Fruit fly (Drosophila melanogaster): ENCODE data around the gene vanin-like.
A peak's percentile ranks its signal among the peaks of the same experiment; 100 is the strongest.

Gene vanin-like

dm6 chrX:6224225-6225190 is 22.1 kb upstream of the vanin-like start, which contains the start of gene sqh (continued):
- TF ChIP-seq CG16779 (tag; optimal IDR thresholded peaks at IDR 0.05) (peak; percentile 66), fd59A (GFP tag; optimal IDR thresholded peaks at IDR 0.05) (peak; percentile 86), Hr38 (GFP tag; optimal IDR thresholded peaks at IDR 0.05) (no peak), CG3032 (tag; optimal IDR thresholded peaks at IDR 0.05) (peak; percentile 81), achi (GFP tag; optimal IDR thresholded peaks at IDR 0.05) (peak; percentile 88), CG34406 (GFP tag; optimal IDR thresholded peaks at IDR 0.05) (peak; percentile 88), Eip78C (GFP tag) (peak; percentile 97), CG6854 (GFP tag; optimal IDR thresholded peaks at IDR 0.05) (peak; percentile 56), CG15336 (GFP tag; IDR thresholded peaks at IDR 0.05) (peak; percentile 94), acj6 (GFP tag; optimal IDR thresholded peaks at IDR 0.05) (peak; percentile 90), OdsH (GFP tag; optimal IDR thresholded peaks at IDR 0.05) (peak; percentile 93), spab (GFP tag; optimal IDR thresholded peaks at IDR 0.05) (peak; percentile 69), net (GFP tag; optimal IDR thresholded peaks at IDR 0.05) (peak; percentile 86), CG11902 (GFP tag; optimal IDR thresholded peaks at IDR 0.05) (peak; percentile 65), Sox14 (GFP tag; optimal IDR thresholded peaks at IDR 0.05) (peak; percentile 88), Gug (GFP tag; IDR thresholded peaks at IDR 0.05) (peak; percentile 89), CG11294 (GFP tag; IDR thresholded peaks at IDR 0.05) (peak; percentile 84), lz (GFP tag; optimal IDR thresholded peaks at IDR 0.05) (peak; percentile 85), CG1621 (tag; optimal IDR thresholded peaks at IDR 0.05) (peak; percentile 76), Met (GFP tag; optimal IDR thresholded peaks at IDR 0.05) (peak; percentile 85), CG8119 (GFP tag; IDR thresholded peaks at IDR 0.05) (peak; percentile 94), CG6792 (GFP tag; optimal IDR thresholded peaks at IDR 0.05) (peak; percentile 85), Sox102F (GFP tag; optimal IDR thresholded peaks at IDR 0.05) (peak; percentile 84), fkh (GFP tag; optimal IDR thresholded peaks at IDR 0.05) (peak; percentile 98), Sox15 (GFP tag; optimal IDR thresholded peaks at IDR 0.05) (peak; percentile 80), CG6163 (GFP tag; IDR thresholded peaks at IDR 0.05) (peak; percentile 87), esn (GFP tag; optimal IDR thresholded peaks at IDR 0.05) (peak; percentile 89), CG6276 (GFP tag; optimal IDR thresholded peaks at IDR 0.05) (peak; percentile 81), CG8632 (GFP tag; optimal IDR thresholded peaks at IDR 0.05) (peak; percentile 80), salr (GFP tag; optimal IDR thresholded peaks at IDR 0.05) (peak; percentile 69 to 75), Ets96B (tag; optimal IDR thresholded peaks at IDR 0.05) (peak; percentile 77), dsx (GFP tag; optimal IDR thresholded peaks at IDR 0.05; ENCODE audit: poor library complexity, severe bottlenecking) (peak; percentile 79), CG10631 (GFP tag; optimal IDR thresholded peaks at IDR 0.05) (peak; percentile 85), Hr4 (GFP tag; optimal IDR thresholded peaks at IDR 0.05) (peak; percentile 87)

dm6 chrX:6219845-6220345 is 17.5 kb upstream of the vanin-like start, which contains the start of gene Efr:
Gene Efr (plus strand): TSS chrX:6219957.
- TF ChIP-seq CG8119 (GFP tag; IDR thresholded peaks at IDR 0.05) (no peak), topi (GFP tag; optimal IDR thresholded peaks at IDR 0.05) (no peak), CG3032 (tag; optimal IDR thresholded peaks at IDR 0.05) (no peak), achi (GFP tag; optimal IDR thresholded peaks at IDR 0.05) (no peak), vri (GFP tag; optimal IDR thresholded peaks at IDR 0.05) (no peak), Eip78C (GFP tag) (no peak), net (GFP tag; optimal IDR thresholded peaks at IDR 0.05) (no peak), pdm3 (GFP tag; optimal IDR thresholded peaks at IDR 0.05) (no peak), CG8319 (GFP tag; optimal IDR thresholded peaks at IDR 0.05) (no peak), acj6 (GFP tag; optimal IDR thresholded peaks at IDR 0.05) (no peak), dsx (GFP tag; optimal IDR thresholded peaks at IDR 0.05; ENCODE audit: poor library complexity, severe bottlenecking) (peak; percentile 11), Sox15 (GFP tag; optimal IDR thresholded peaks at IDR 0.05) (no peak), CG11762 (GFP tag; optimal IDR thresholded peaks at IDR 0.05; ENCODE audit: insufficient read depth) (no peak), fkh (GFP tag; optimal IDR thresholded peaks at IDR 0.05) (peak; percentile 79), CG15336 (GFP tag; IDR thresholded peaks at IDR 0.05) (no peak), Hr39 (GFP tag; optimal IDR thresholded peaks at IDR 0.05) (no peak)

Measured in whole organism, prepupa.